Fruit fly (Drosophila melanogaster) whole organism, embryonic: Measurements from ENCODE around the gene CG13074.

Experiments used
- Atf3 ChIP-seq: fragments of 200-800 bp; sonication (Bioruptor generic); optimal IDR thresholded peaks from 3 replicates; lab custom pipeline; 2016; ENCODE audit warnings: missing biosample characterization, missing genetic modification characterization
- BtbVII ChIP-seq: fragments of 200-800 bp; sonication (Bioruptor generic); optimal IDR thresholded peaks from 3 replicates; lab custom pipeline; 2017; ENCODE audit warnings: missing biosample characterization, mild to moderate bottlenecking, missing genetic modification characterization
- CG11504 ChIP-seq: fragments of 200-800 bp; sonication (Bioruptor generic); optimal IDR thresholded peaks from 3 replicates; lab custom pipeline; 2019; ENCODE audit warnings: missing biosample characterization, mild to moderate bottlenecking, missing genetic modification characterization, moderate library complexity
- CG12104 ChIP-seq: fragments of 200-800 bp; sonication (Bioruptor generic); optimal IDR thresholded peaks from 3 replicates; lab custom pipeline; 2016; ENCODE audit warnings: missing biosample characterization, missing genetic modification characterization
- CG12942 ChIP-seq: fragments of 200-800 bp; sonication (Bioruptor generic); optimal IDR thresholded peaks from 3 replicates; lab custom pipeline; 2016; ENCODE audit warnings: missing biosample characterization, missing genetic modification characterization
- CG13296 ChIP-seq: fragments of 200-800 bp; sonication (Bioruptor generic); optimal IDR thresholded peaks from 3 replicates; lab custom pipeline; 2018; ENCODE audit warnings: missing biosample characterization, mild to moderate bottlenecking, missing genetic modification characterization
- CG13894 ChIP-seq: fragments of 200-800 bp; sonication (Bioruptor generic); optimal IDR thresholded peaks from 3 replicates; lab custom pipeline; 2018; ENCODE audit warnings: missing biosample characterization, mild to moderate bottlenecking, missing genetic modification characterization, moderate library complexity
- CG14441 ChIP-seq: fragments of 200-800 bp; sonication (Bioruptor generic); IDR thresholded peaks from 2 replicates; pipeline ENCODE4 v1.3.6; 2022; ENCODE audit warnings: missing biosample characterization, missing genetic modification characterization
- CG16779 ChIP-seq: fragments of 200-800 bp; sonication (Bioruptor generic); IDR thresholded peaks from 2 replicates; pipeline ENCODE4 v1.3.6; 2022; ENCODE audit warnings: missing biosample characterization, missing genetic modification characterization
- CG16813 ChIP-seq: fragments of 200-800 bp; sonication (Bioruptor generic); IDR thresholded peaks from 3 replicates; pipeline ENCODE4 v1.3.6; 2022; ENCODE audit warnings: missing biosample characterization, missing genetic modification characterization; ENCODE audit not compliant: partially characterized antibody
- CG18262 ChIP-seq: fragments of 200-800 bp; optimal IDR thresholded peaks from 3 replicates; lab custom pipeline; 2019; ENCODE audit warnings: missing biosample characterization, mild to moderate bottlenecking, missing genetic modification characterization, moderate library complexity
- CG18619 ChIP-seq: fragments of 200-800 bp; sonication (Bioruptor generic); optimal IDR thresholded peaks from 3 replicates; lab custom pipeline; 2017; ENCODE audit warnings: missing biosample characterization, mild to moderate bottlenecking, missing genetic modification characterization
- CG2120 ChIP-seq: fragments of 200-800 bp; sonication (Bioruptor generic); optimal IDR thresholded peaks from 3 replicates; lab custom pipeline; 2016; ENCODE audit warnings: missing biosample characterization, missing genetic modification characterization
- CG3281 ChIP-seq: fragments of 200-800 bp; sonication (Bioruptor generic); optimal IDR thresholded peaks from 3 replicates; lab custom pipeline; 2017; ENCODE audit warnings: missing biosample characterization, mild to moderate bottlenecking, missing genetic modification characterization
- CG4328 ChIP-seq: fragments of 200-800 bp; sonication (Bioruptor generic); optimal IDR thresholded peaks from 3 replicates; lab custom pipeline; 2017; ENCODE audit warnings: missing biosample characterization, missing genetic modification reagents, missing genetic modification characterization
- CG4404 ChIP-seq: fragments of 200-800 bp; sonication (Bioruptor generic); IDR thresholded peaks from 2 replicates; pipeline ENCODE4 v1.3.6; 2022; ENCODE audit warnings: missing biosample characterization, missing genetic modification characterization
- CG5953 ChIP-seq: fragments of 200-800 bp; sonication (Bioruptor generic); IDR thresholded peaks from 2 replicates; pipeline ENCODE4 v1.3.6; 2022; ENCODE audit warnings: missing biosample characterization, missing genetic modification characterization
- CG7556 ChIP-seq: fragments of 200-800 bp; sonication (Bioruptor generic); optimal IDR thresholded peaks from 2 replicates; lab custom pipeline; 2017; ENCODE audit warnings: missing biosample characterization, mild to moderate bottlenecking, missing genetic modification characterization
- CG8089 ChIP-seq: fragments of 200-800 bp; sonication (Bioruptor generic); optimal IDR thresholded peaks from 3 replicates; lab custom pipeline; 2016; ENCODE audit warnings: missing biosample characterization, missing genetic modification characterization
- CG8388 ChIP-seq: fragments of 200-800 bp; sonication (Bioruptor generic); optimal IDR thresholded peaks from 2 replicates; lab custom pipeline; 2019; ENCODE audit warnings: missing biosample characterization, mild to moderate bottlenecking, missing genetic modification characterization, moderate library complexity
- CG9727 ChIP-seq: fragments of 200-800 bp; sonication (Bioruptor generic); optimal IDR thresholded peaks from 3 replicates; lab custom pipeline; 2017; ENCODE audit warnings: missing biosample characterization, mild to moderate bottlenecking, missing genetic modification characterization
- CG9817 ChIP-seq: fragments of 200-800 bp; sonication (Bioruptor generic); optimal IDR thresholded peaks from 2 replicates; lab custom pipeline; 2018; ENCODE audit warnings: missing biosample characterization, mild to moderate bottlenecking, missing genetic modification characterization, moderate library complexity
- CG9876 ChIP-seq: fragments of 200-800 bp; sonication (Bioruptor generic); optimal IDR thresholded peaks from 2 replicates; lab custom pipeline; 2016; ENCODE audit warnings: missing biosample characterization, missing genetic modification characterization
- CoRest ChIP-seq: fragments of 200-800 bp; sonication (Bioruptor generic); optimal IDR thresholded peaks from 3 replicates; lab custom pipeline; 2018; ENCODE audit warnings: missing biosample characterization, mild to moderate bottlenecking, missing genetic modification characterization, moderate library complexity
- Dbx ChIP-seq: fragments of 200-800 bp; sonication (Bioruptor generic); IDR thresholded peaks from 3 replicates; pipeline ENCODE4 v1.3.6; 2022; ENCODE audit warnings: missing biosample characterization, missing genetic modification characterization
- H2.0 ChIP-seq: fragments of 200-800 bp; sonication (Bioruptor generic); IDR thresholded peaks from 2 replicates; pipeline ENCODE4 v1.3.6; 2022; ENCODE audit warnings: missing biosample characterization, missing genetic modification characterization
- HHEX ChIP-seq: fragments of 200-800 bp; sonication (Bioruptor generic); optimal IDR thresholded peaks from 3 replicates; lab custom pipeline; 2017; ENCODE audit warnings: missing biosample characterization, mild to moderate bottlenecking, missing genetic modification characterization, missing genetic modification reagents
- NK7.1 ChIP-seq: fragments of 200-800 bp; sonication (Bioruptor generic); optimal IDR thresholded peaks from 3 replicates; lab custom pipeline; 2016; ENCODE audit warnings: missing biosample characterization, missing genetic modification characterization
- Oli ChIP-seq: fragments of 200-800 bp; sonication (Bioruptor generic); optimal IDR thresholded peaks from 2 replicates; lab custom pipeline; 2018; ENCODE audit warnings: missing biosample characterization, mild to moderate bottlenecking, missing genetic modification characterization, moderate library complexity
- Pdp1 ChIP-seq, 2 experiments: fragments of 200-800 bp; sonication (Bioruptor generic); optimal IDR thresholded peaks; 3 replicates each; lab custom pipeline; 2016; ENCODE audit warnings: missing biosample characterization in 2 of 2, missing genetic modification characterization in 2 of 2, mild to moderate bottlenecking in 1 of 2, moderate library complexity in 1 of 2
- Poxn ChIP-seq: fragments of 200-800 bp; sonication (Bioruptor generic); IDR thresholded peaks from 2 replicates; pipeline ENCODE4 v1.3.6; 2022; ENCODE audit warnings: missing biosample characterization, missing genetic modification characterization
- Ravus ChIP-seq: fragments of 200-800 bp; sonication (Bioruptor generic); IDR thresholded peaks from 2 replicates; pipeline ENCODE4 v1.3.6; 2022; ENCODE audit warnings: missing biosample characterization, missing genetic modification characterization
- btn ChIP-seq: fragments of 200-800 bp; sonication (Bioruptor generic); optimal IDR thresholded peaks from 2 replicates; lab custom pipeline; 2016; ENCODE audit warnings: missing biosample characterization, missing genetic modification characterization
- chif ChIP-seq, 2 experiments: fragments of 200-800 bp; sonication (Bioruptor generic); optimal IDR thresholded peaks; 3 replicates each; lab custom pipeline; 2016; ENCODE audit warnings: missing biosample characterization in 2 of 2, missing genetic modification characterization in 2 of 2
- chinmo ChIP-seq: fragments of 200-800 bp; sonication (Bioruptor generic); IDR thresholded peaks from 4 replicates; pipeline ENCODE4 v1.3.6; 2022; ENCODE audit warnings: missing biosample characterization, missing genetic modification characterization; ENCODE audit not compliant: partially characterized antibody
- fd64A ChIP-seq: fragments of 200-800 bp; sonication (Bioruptor generic); optimal IDR thresholded peaks from 3 replicates; lab custom pipeline; 2018; ENCODE audit warnings: missing biosample characterization, mild to moderate bottlenecking, missing genetic modification characterization
- fru ChIP-seq: fragments of >200 bp; optimal IDR thresholded peaks from 2 replicates; lab custom pipeline; 2017
- gsb-n ChIP-seq: fragments of 200-800 bp; sonication (Bioruptor generic); optimal IDR thresholded peaks from 3 replicates; lab custom pipeline; 2018; ENCODE audit warnings: missing biosample characterization, mild to moderate bottlenecking, missing genetic modification characterization
- ind ChIP-seq: fragments of 200-800 bp; sonication (Bioruptor generic); optimal IDR thresholded peaks from 3 replicates; lab custom pipeline; 2016; ENCODE audit warnings: missing biosample characterization, missing genetic modification characterization
- lov ChIP-seq, 2 experiments: fragments of 200-800 bp in 1 of 2; fragments of >200 bp in 1 of 2; sonication (Bioruptor generic) in 1 of 2; IDR thresholded peaks in 1 of 2; optimal IDR thresholded peaks in 1 of 2; 2 replicates in 1 of 2; 3 replicates in 1 of 2; pipeline versions ENCODE4 v1.3.6 to Lab custom; 2017 to 2022; ENCODE audit warnings: missing biosample characterization in 1 of 2, missing genetic modification characterization in 1 of 2
- luna ChIP-seq: fragments of 200-800 bp; sonication (Bioruptor generic); optimal IDR thresholded peaks from 2 replicates; lab custom pipeline; 2016; ENCODE audit warnings: missing biosample characterization, missing genetic modification characterization
- mam ChIP-seq: fragments of 200-800 bp; sonication (Bioruptor generic); optimal IDR thresholded peaks from 3 replicates; lab custom pipeline; 2016; ENCODE audit warnings: missing biosample characterization, missing genetic modification characterization
- nom ChIP-seq: fragments of 200-800 bp; sonication (Bioruptor generic); optimal IDR thresholded peaks from 2 replicates; lab custom pipeline; 2017; ENCODE audit warnings: missing biosample characterization, missing genetic modification characterization, mild to moderate bottlenecking, moderate library complexity, missing genetic modification reagents
- pros ChIP-seq: fragments of 200-800 bp; sonication (Bioruptor generic); optimal IDR thresholded peaks from 3 replicates; lab custom pipeline; 2019; ENCODE audit warnings: missing biosample characterization, mild to moderate bottlenecking, missing genetic modification characterization, moderate library complexity
- schlank ChIP-seq: fragments of 200-800 bp; sonication (Bioruptor generic); optimal IDR thresholded peaks from 2 replicates; lab custom pipeline; 2018; ENCODE audit warnings: missing biosample characterization, mild to moderate bottlenecking, missing genetic modification characterization
- tap ChIP-seq: fragments of 200-800 bp; optimal IDR thresholded peaks from 3 replicates; lab custom pipeline; 2019; ENCODE audit warnings: missing biosample characterization, mild to moderate bottlenecking, missing genetic modification characterization, moderate library complexity
- tin ChIP-seq: fragments of 200-800 bp; sonication (Bioruptor generic); optimal IDR thresholded peaks from 3 replicates; lab custom pipeline; 2016; ENCODE audit warnings: missing biosample characterization, missing genetic modification characterization
- tio ChIP-seq: fragments of 200-800 bp; sonication (Bioruptor generic); optimal IDR thresholded peaks from 2 replicates; lab custom pipeline; 2017; ENCODE audit warnings: missing biosample characterization, missing genetic modification characterization, inconsistent platforms
- usp ChIP-seq: fragments of >200 bp; optimal IDR thresholded peaks from 2 replicates; lab custom pipeline; 2017; ENCODE audit warnings: missing biosample characterization, missing genetic modification characterization
- zfh1 ChIP-seq: fragments of 200-800 bp; sonication (Bioruptor generic); IDR thresholded peaks from 3 replicates; pipeline ENCODE4 v1.3.6; 2022; ENCODE audit warnings: missing biosample characterization, missing genetic modification characterization

CG13074 gene

DNA sequence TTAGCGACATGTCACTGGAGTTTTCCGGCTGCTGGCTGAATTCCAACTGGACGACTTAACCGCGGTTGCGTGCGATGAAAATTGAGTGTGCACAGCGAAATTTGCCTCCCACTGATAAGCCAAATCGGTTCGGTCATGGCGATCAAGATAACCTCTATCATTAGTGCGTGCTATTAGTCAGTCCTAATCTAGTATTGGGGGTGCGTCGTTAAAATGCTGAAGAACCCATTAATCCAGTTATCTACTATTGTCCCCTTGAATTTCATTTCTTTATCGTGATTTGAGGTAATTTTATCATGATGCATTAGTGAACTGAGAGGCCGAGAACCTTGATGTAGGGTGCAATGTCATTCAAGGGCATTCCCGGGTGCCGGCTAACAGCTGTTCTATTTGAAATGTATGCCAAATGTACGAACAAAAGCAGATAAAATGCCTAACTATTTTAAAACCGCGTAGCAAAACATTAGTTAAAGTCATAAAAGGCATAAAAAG lies 31.2 kb upstream of the CG13074 start, which contains the start of gene Pgm1 (continued):
- TF ChIP-seq CG8388 (GFP tag; lab: Kevin White, UChicago) (peak; percentile 64), chif (GFP tag; optimal IDR thresholded peaks at IDR 0.05; lab: Kevin White, UChicago) (peak; percentile 88 to 90), CG16813 (GFP tag; lab: Robert Waterston, UW) (no peak), ind (peak; percentile 90), Oli (peak; percentile 85), CG18619 (GFP tag; lab: Kevin White, UChicago) (peak; percentile 81), HHEX (GFP tag; lab: Kevin White, UChicago) (peak; percentile 84), CG9727 (GFP tag; lab: Kevin White, UChicago) (peak; percentile 76), fd64A (GFP tag; lab: Kevin White, UChicago) (peak; percentile 69), tin (GFP tag; lab: Kevin White, UChicago) (peak; percentile 70), CG14441 (GFP tag; lab: Robert Waterston, UW) (peak; percentile 78), tap (no peak), chinmo (GFP tag; lab: Robert Waterston, UW) (0 out of 4 replicates have a peak, but pooled peaks have one; percentile 24), Ravus (GFP tag; lab: Robert Waterston, UW) (no peak), luna (peak; percentile 89), CG13296 (GFP tag; lab: Kevin White, UChicago) (peak; percentile 86), btn (GFP tag; lab: Kevin White, UChicago) (peak; percentile 70), CG4328 (no peak), CG7556 (GFP tag; lab: Kevin White, UChicago) (peak; percentile 74), CG5953 (GFP tag; lab: Robert Waterston, UW) (peak; percentile 60; the same call in 1 of the 2 replicates), CG2120 (GFP tag; lab: Kevin White, UChicago) (peak; percentile 93), CG4404 (peak; percentile 37), schlank (tag; lab: Kevin White, UChicago) (peak; percentile 81), H2.0 (peak; percentile 68), Pdp1 (GFP tag; optimal IDR thresholded peaks at IDR 0.05; lab: Kevin White, UChicago) (peak; percentile 85 to 87), mam (peak; percentile 90), CG9817 (tag; lab: Kevin White, UChicago) (peak; percentile 80), Dbx (GFP tag; lab: Robert Waterston, UW) (peak; percentile 52), CoRest (tag; lab: Kevin White, UChicago) (peak; percentile 71), pros (GFP tag; lab: Kevin White, UChicago) (peak; percentile 33), CG9876 (GFP tag; lab: Kevin White, UChicago) (peak; percentile 87), nom (GFP tag; lab: Kevin White, UChicago) (peak; percentile 83), CG12104 (GFP tag; lab: Kevin White, UChicago) (peak; percentile 22), NK7.1 (GFP tag; lab: Kevin White, UChicago) (peak; percentile 90), CG12942 (GFP tag; lab: Kevin White, UChicago) (peak; percentile 85), CG3281 (GFP tag; lab: Kevin White, UChicago) (peak; percentile 88), BtbVII (peak; percentile 77), tio (GFP tag; lab: Kevin White, UChicago) (peak; percentile 53), CG16779 (GFP tag; lab: Robert Waterston, UW) (peak; percentile 74), CG18262 (tag; lab: Kevin White, UChicago) (peak; percentile 76), CG13894 (no peak), zfh1 (GFP tag; lab: Robert Waterston, UW) (peak; percentile 77), CG11504 (tag; lab: Kevin White, UChicago) (peak; percentile 76), CG8089 (GFP tag; lab: Kevin White, UChicago) (peak; percentile 80), fru (lab: Kevin White, UChicago) (no peak), Atf3 (GFP tag; lab: Kevin White, UChicago) (peak; percentile 74), lov (optimal IDR thresholded peaks at IDR 0.05; lab: Kevin White, UChicago) (no peak), lov (GFP tag; IDR thresholded peaks at IDR 0.05; lab: Robert Waterston, UW) (0 out of 3 replicates have a peak, but pooled peaks have one; percentile 38), Poxn (no peak), gsb-n (tag; lab: Kevin White, UChicago) (no peak), usp (no peak)
